Worm (Caenorhabditis elegans): ENCODE results near the gene Y57E12B.1.

Y57E12B.1 gene

DNA sequence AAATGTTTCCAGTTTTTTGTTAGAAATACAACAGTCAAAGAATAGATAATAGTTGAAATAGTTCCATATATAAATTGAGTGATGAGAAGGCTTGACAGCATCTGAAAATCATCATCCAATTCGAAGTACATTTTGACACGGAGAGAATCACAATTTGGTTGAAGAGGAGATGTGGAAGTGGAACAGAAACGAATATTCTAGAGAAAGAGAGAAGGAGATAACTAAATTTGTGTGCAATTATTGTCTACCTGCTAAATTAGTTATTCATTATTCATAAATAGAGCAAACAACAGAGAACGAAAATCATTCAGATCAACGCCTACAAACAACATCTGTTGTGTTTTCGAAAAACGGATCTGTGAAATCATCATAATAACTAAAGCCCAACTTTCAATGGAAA lies 5.5 kb downstream of the Y57E12B.1 start, which contains the start of gene srg-31:
TSS of gene srg-31 (minus strand) at position 101 of the 400 bp plus-strand sequence.
- TF ChIP-seq hmbx-1 (tag; optimal IDR thresholded peaks at IDR 0.05) (no peak), ets-7 (tag; optimal IDR thresholded peaks at IDR 0.05) (no peak), ceh-36 (tag; optimal IDR thresholded peaks at IDR 0.05) (no peak), ama-1 (optimal IDR thresholded peaks at IDR 0.05) (no peak), tbx-37 (GFP tag; conservative IDR thresholded peaks at IDR 0.05) (no peak)

DNA sequence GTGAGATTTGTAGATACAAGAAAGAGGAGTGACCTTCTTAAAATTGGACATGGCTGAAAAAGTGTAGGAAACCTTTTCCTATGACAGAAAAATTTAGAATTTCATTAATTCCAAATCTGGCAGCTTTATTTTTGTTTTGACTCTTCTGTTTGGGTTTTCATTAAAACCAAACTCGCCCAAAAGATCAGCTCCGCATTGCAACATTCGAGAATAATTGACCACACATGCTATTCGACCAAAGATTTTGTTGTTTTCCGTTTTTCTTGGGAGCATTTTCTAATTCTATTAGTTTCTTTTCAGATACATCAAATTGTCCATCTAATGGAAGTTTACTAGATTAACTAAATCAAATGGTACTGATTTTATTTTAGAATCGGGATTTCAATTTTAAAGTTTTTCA lies 7.9 kb downstream of the Y57E12B.1 start, which contains the start of gene mec-1:
TSS of gene mec-1 (plus strand) at position 301 of the 400 bp plus-strand sequence.
- TF ChIP-seq tra-4 (tag; optimal IDR thresholded peaks at IDR 0.05): no peak
- no peak for TF ChIP-seq hmg-4 (GFP tag; optimal IDR thresholded peaks at IDR 0.05)
- TF ChIP-seq B0310.2 (tag; optimal IDR thresholded peaks at IDR 0.05): no peak
- no peak for TF ChIP-seq ceh-13 (GFP tag; optimal IDR thresholded peaks at IDR 0.05)
- no peak for TF ChIP-seq ets-7 (tag; optimal IDR thresholded peaks at IDR 0.05)
- TF ChIP-seq F13C5.2 (tag; optimal IDR thresholded peaks at IDR 0.05): no peak
- no peak for TF ChIP-seq ceh-36 (tag; optimal IDR thresholded peaks at IDR 0.05)
- TF ChIP-seq hnd-1 (tag; optimal IDR thresholded peaks at IDR 0.05): no peak
- no peak for TF ChIP-seq scrt-1 (GFP tag; IDR thresholded peaks at IDR 0.05)
- no peak for TF ChIP-seq pes-1 (GFP tag; IDR thresholded peaks at IDR 0.05)
- no peak for TF ChIP-seq ama-1 (optimal IDR thresholded peaks at IDR 0.05)
- no peak for TF ChIP-seq hmbx-1 (tag; optimal IDR thresholded peaks at IDR 0.05)
- no peak for TF ChIP-seq flt-1 (GFP tag; IDR thresholded peaks at IDR 0.05)
- TF ChIP-seq tbx-37 (GFP tag; conservative IDR thresholded peaks at IDR 0.05): no peak
- TF ChIP-seq sea-1 (GFP tag; conservative IDR thresholded peaks at IDR 0.05): no peak
- no peak for TF ChIP-seq tbx-11 (GFP tag; IDR thresholded peaks at IDR 0.05)
- TF ChIP-seq aly-1 (tag; optimal IDR thresholded peaks at IDR 0.05): no peak

ce11 chrV:6969950-6970532 lies 21.7 kb downstream of the Y57E12B.1 start, which contains the start of gene ptr-15:
Gene ptr-15 (minus strand): TSS chrV:6970000.
- no peak for TF ChIP-seq sea-1 (GFP tag; conservative IDR thresholded peaks at IDR 0.05)
- TF ChIP-seq ets-7 (tag; optimal IDR thresholded peaks at IDR 0.05): no peak
- TF ChIP-seq pes-1 (GFP tag; IDR thresholded peaks at IDR 0.05): no peak

- TF ChIP-seq hnd-1 (tag; optimal IDR thresholded peaks at IDR 0.05) (no peak), tra-4 (tag; optimal IDR thresholded peaks at IDR 0.05) (no peak), sea-1 (GFP tag; conservative IDR thresholded peaks at IDR 0.05) (no peak), hmg-4 (GFP tag; optimal IDR thresholded peaks at IDR 0.05) (no peak), flt-1 (GFP tag; IDR thresholded peaks at IDR 0.05) (no peak), tbx-37 (GFP tag; conservative IDR thresholded peaks at IDR 0.05) (no peak), scrt-1 (GFP tag; IDR thresholded peaks at IDR 0.05) (no peak), F13C5.2 (tag; optimal IDR thresholded peaks at IDR 0.05) (no peak), ceh-13 (GFP tag; optimal IDR thresholded peaks at IDR 0.05) (no peak), tbx-11 (GFP tag; IDR thresholded peaks at IDR 0.05) (no peak), aly-1 (tag; optimal IDR thresholded peaks at IDR 0.05) (no peak), ceh-36 (tag; optimal IDR thresholded peaks at IDR 0.05) (no peak), ets-7 (tag; optimal IDR thresholded peaks at IDR 0.05) (no peak), hmbx-1 (tag; optimal IDR thresholded peaks at IDR 0.05) (no peak), ama-1 (optimal IDR thresholded peaks at IDR 0.05) (no peak)
These were observed 23.2 kb downstream of the Y57E12B.1 start, which contains the start of gene srx-59 for ce11 chrV:6971567-6971966. Gene srx-59 (plus strand): TSS chrV:6971867.

DNA sequence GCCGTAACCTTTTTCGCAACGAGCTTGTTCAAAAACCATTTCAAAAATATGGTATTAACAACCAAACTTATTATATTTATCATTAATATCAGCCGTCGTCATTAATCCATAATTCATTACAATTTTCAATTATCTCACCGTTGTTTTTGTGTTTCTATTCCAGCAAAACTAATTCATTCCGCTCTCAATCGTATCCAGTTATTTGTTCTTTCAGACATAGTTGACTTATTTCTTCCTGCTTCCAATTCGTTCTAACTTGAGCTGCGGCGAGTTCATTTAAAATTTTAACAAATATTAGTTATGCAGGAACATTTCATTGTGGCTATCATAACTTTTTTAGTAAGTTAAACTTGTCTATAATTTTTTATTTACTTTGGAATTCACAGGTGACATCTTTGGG lies 27.7 kb downstream of the Y57E12B.1 start, which contains the start of gene srx-16:
TSS of gene srx-16 (plus strand) at position 301 of the 400 bp plus-strand sequence.
- TF ChIP-seq ceh-13 (GFP tag; optimal IDR thresholded peaks at IDR 0.05) (no peak), B0310.2 (tag; optimal IDR thresholded peaks at IDR 0.05) (no peak), tbx-37 (GFP tag; conservative IDR thresholded peaks at IDR 0.05) (no peak), ets-7 (tag; optimal IDR thresholded peaks at IDR 0.05) (no peak), hmbx-1 (tag; optimal IDR thresholded peaks at IDR 0.05) (no peak), pes-1 (GFP tag; IDR thresholded peaks at IDR 0.05) (no peak), tra-4 (tag; optimal IDR thresholded peaks at IDR 0.05) (no peak), F13C5.2 (tag; optimal IDR thresholded peaks at IDR 0.05) (no peak), tbx-11 (GFP tag; IDR thresholded peaks at IDR 0.05) (no peak), ama-1 (optimal IDR thresholded peaks at IDR 0.05) (no peak), hmg-4 (GFP tag; optimal IDR thresholded peaks at IDR 0.05) (no peak), flt-1 (GFP tag; IDR thresholded peaks at IDR 0.05) (no peak)

ce11 chrV:6979019-6979418 lies 30.7 kb downstream of the Y57E12B.1 start, which contains the start of gene sre-12:
Gene sre-12 (minus strand): TSS chrV:6979119.
- no peak for TF ChIP-seq flt-1 (GFP tag; IDR thresholded peaks at IDR 0.05)
- TF ChIP-seq hmbx-1 (tag; optimal IDR thresholded peaks at IDR 0.05): no peak
- no peak for TF ChIP-seq tbx-37 (GFP tag; conservative IDR thresholded peaks at IDR 0.05)
- TF ChIP-seq scrt-1 (GFP tag; IDR thresholded peaks at IDR 0.05): no peak
- TF ChIP-seq pes-1 (GFP tag; IDR thresholded peaks at IDR 0.05): no peak
- no peak for TF ChIP-seq B0310.2 (tag; optimal IDR thresholded peaks at IDR 0.05)
- no peak for TF ChIP-seq tra-4 (tag; optimal IDR thresholded peaks at IDR 0.05)
- no peak for TF ChIP-seq ama-1 (optimal IDR thresholded peaks at IDR 0.05)

ce11 chrV:6982813-6983212 lies 34.5 kb downstream of the Y57E12B.1 start, which contains the start of gene nhr-161:
Gene nhr-161 (minus strand): TSS chrV:6982913.
- TF ChIP-seq ets-7 (tag; optimal IDR thresholded peaks at IDR 0.05) (no peak), ceh-13 (GFP tag; optimal IDR thresholded peaks at IDR 0.05) (no peak), tra-4 (tag; optimal IDR thresholded peaks at IDR 0.05) (no peak), tbx-11 (GFP tag; IDR thresholded peaks at IDR 0.05) (no peak), ama-1 (optimal IDR thresholded peaks at IDR 0.05) (no peak), aly-1 (tag; optimal IDR thresholded peaks at IDR 0.05) (no peak), scrt-1 (GFP tag; IDR thresholded peaks at IDR 0.05) (no peak), ceh-36 (tag; optimal IDR thresholded peaks at IDR 0.05) (no peak), flt-1 (GFP tag; IDR thresholded peaks at IDR 0.05) (no peak)

DNA sequence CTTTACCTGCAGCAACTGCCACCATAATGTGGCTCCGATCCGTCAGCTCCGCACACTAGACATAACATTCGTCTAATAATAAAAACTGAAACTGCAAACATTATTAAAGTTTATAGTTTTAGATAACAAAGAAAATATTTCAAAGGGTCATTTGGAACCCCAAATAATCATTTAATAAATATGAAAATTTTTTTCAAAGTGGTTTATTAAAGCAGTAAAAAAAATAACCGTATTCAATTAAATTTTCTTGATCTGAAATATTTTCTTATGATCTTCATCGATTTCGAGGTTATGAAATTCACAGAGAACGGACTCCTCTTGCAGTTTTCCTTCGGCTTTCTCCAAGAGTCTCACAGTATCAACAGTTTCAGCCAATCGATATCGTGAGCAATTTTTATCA lies 37.6 kb downstream of the Y57E12B.1 start, which contains the start of gene nhr-163:
TSS of gene nhr-163 (minus strand) at position 101 of the 400 bp plus-strand sequence.
- TF ChIP-seq ceh-13 (GFP tag; optimal IDR thresholded peaks at IDR 0.05) (no peak), hmbx-1 (tag; optimal IDR thresholded peaks at IDR 0.05) (no peak), pes-1 (GFP tag; IDR thresholded peaks at IDR 0.05) (no peak), ceh-36 (tag; optimal IDR thresholded peaks at IDR 0.05) (no peak), B0310.2 (tag; optimal IDR thresholded peaks at IDR 0.05) (no peak), ets-7 (tag; optimal IDR thresholded peaks at IDR 0.05) (no peak), aly-1 (tag; optimal IDR thresholded peaks at IDR 0.05) (no peak), tbx-11 (GFP tag; IDR thresholded peaks at IDR 0.05) (no peak), F13C5.2 (tag; optimal IDR thresholded peaks at IDR 0.05) (no peak), tra-4 (tag; optimal IDR thresholded peaks at IDR 0.05) (no peak), hmg-4 (GFP tag; optimal IDR thresholded peaks at IDR 0.05) (no peak), ama-1 (optimal IDR thresholded peaks at IDR 0.05) (no peak), flt-1 (GFP tag; IDR thresholded peaks at IDR 0.05) (no peak), scrt-1 (GFP tag; IDR thresholded peaks at IDR 0.05) (no peak), sea-1 (GFP tag; conservative IDR thresholded peaks at IDR 0.05) (no peak), hnd-1 (tag; optimal IDR thresholded peaks at IDR 0.05) (no peak), tbx-37 (GFP tag; conservative IDR thresholded peaks at IDR 0.05) (no peak)
